Worm (Caenorhabditis elegans) whole organism, young adult: ENCODE results near the gene ergi-3.
A peak's percentile ranks its signal among the peaks of the same experiment; 100 is the strongest.

Experiments
- B0019.2 ChIP-seq: fragments of 200-800 bp; sonication (Bioruptor generic); conservative IDR thresholded peaks from 2 replicates; pipeline ENCODE4 v1.3.6; 2022; ENCODE audit warnings: missing genetic modification reagents, missing genetic modification characterization, missing compliant biosample characterization
- B0261.1 ChIP-seq: sonication (generic microtip); optimal IDR thresholded peaks from 2 replicates; lab custom pipeline; 2016; ENCODE audit warnings: mild to moderate bottlenecking, missing genetic modification characterization, moderate library complexity, missing compliant biosample characterization
- F55B11.4 ChIP-seq: sonication (generic microtip); optimal IDR thresholded peaks from 2 replicates; lab custom pipeline; 2016; ENCODE audit warnings: missing compliant biosample characterization, missing genetic modification characterization, borderline replicate concordance; ENCODE audit not compliant: insufficient read depth
- F57A8.1 ChIP-seq: fragments of 200-800 bp; sonication (Bioruptor generic); optimal IDR thresholded peaks from 2 replicates; lab custom pipeline; 2018; ENCODE audit warnings: mild to moderate bottlenecking, missing genetic modification characterization, moderate library complexity, missing compliant biosample characterization
- Y53F4B.3 ChIP-seq: fragments of 200-800 bp; sonication (Bioruptor generic); IDR thresholded peaks from 2 replicates; pipeline ENCODE4 v1.3.6; 2022; ENCODE audit warnings: missing genetic modification reagents, missing genetic modification characterization, missing compliant biosample characterization
- Y53G8AR.9 ChIP-seq: fragments of 200-800 bp; sonication (Bioruptor generic); conservative IDR thresholded peaks from 2 replicates; pipeline ENCODE4 v1.3.6; 2022; ENCODE audit warnings: missing genetic modification reagents, missing genetic modification characterization, missing compliant biosample characterization
- Y67H2A.10 ChIP-seq: fragments of 200-800 bp; sonication (Bioruptor generic); conservative IDR thresholded peaks from 2 replicates; pipeline ENCODE4 v1.3.6; 2022; ENCODE audit warnings: missing genetic modification reagents, missing genetic modification characterization, missing compliant biosample characterization
- Y95B8A.8 ChIP-seq: fragments of 200-800 bp; sonication (Bioruptor generic); IDR thresholded peaks from 2 replicates; pipeline ENCODE4 v1.3.6; 2022; ENCODE audit warnings: missing genetic modification reagents, missing genetic modification characterization, missing compliant biosample characterization
- ama-1 ChIP-seq, 3 experiments: fragments of 150-350 bp in 1 of 3; sonication (generic microtip) in 2 of 3; optimal IDR thresholded peaks; 2 replicates each; lab custom pipeline; 2014 to 2018; ENCODE audit warnings: missing biosample characterization in 2 of 3, missing genetic modification characterization in 2 of 3, missing genetic modification reagents in 2 of 3
- aptf-3 ChIP-seq: fragments of 200-800 bp; sonication (Bioruptor generic); IDR thresholded peaks from 2 replicates; pipeline ENCODE4 v1.3.6; 2022; ENCODE audit warnings: missing genetic modification characterization, missing compliant biosample characterization
- attf-3 ChIP-seq: fragments of 200-800 bp; sonication (Bioruptor generic); conservative IDR thresholded peaks from 2 replicates; pipeline ENCODE4 v1.3.6; 2022; ENCODE audit warnings: missing genetic modification reagents, missing genetic modification characterization, missing compliant biosample characterization
- dox-1 ChIP-seq: fragments of 200-800 bp; sonication (Bioruptor generic); IDR thresholded peaks from 2 replicates; pipeline ENCODE4 v1.3.6; 2022; ENCODE audit warnings: missing genetic modification reagents, missing genetic modification characterization, missing compliant biosample characterization
- efl-1 ChIP-seq: fragments of 150-350 bp; optimal IDR thresholded peaks from 2 replicates; lab custom pipeline; 2014; ENCODE audit warnings: missing biosample characterization, missing genetic modification reagents, missing genetic modification characterization
- ekl-4 ChIP-seq: fragments of 200-800 bp; sonication (Bioruptor generic); IDR thresholded peaks from 2 replicates; pipeline ENCODE4 v1.3.6; 2022; ENCODE audit warnings: missing genetic modification reagents, missing genetic modification characterization, missing compliant biosample characterization
- ets-4 ChIP-seq: fragments of 200-800 bp; sonication (Bioruptor generic); optimal IDR thresholded peaks from 2 replicates; lab custom pipeline; 2018; ENCODE audit warnings: mild to moderate bottlenecking, missing genetic modification characterization, missing compliant biosample characterization
- fkh-3 ChIP-seq: sonication (generic microtip); optimal IDR thresholded peaks from 2 replicates; lab custom pipeline; 2016; ENCODE audit warnings: mild to moderate bottlenecking, missing genetic modification characterization, missing compliant biosample characterization
- gei-17 ChIP-seq: fragments of 200-800 bp; sonication (Bioruptor generic); optimal IDR thresholded peaks from 2 replicates; lab custom pipeline; 2018; ENCODE audit warnings: mild to moderate bottlenecking, missing genetic modification characterization, missing compliant biosample characterization
- hlh-26 ChIP-seq: fragments of 200-800 bp; sonication (Bioruptor generic); conservative IDR thresholded peaks from 2 replicates; pipeline ENCODE4 v1.3.6; 2022; ENCODE audit warnings: missing genetic modification reagents, missing genetic modification characterization, missing compliant biosample characterization
- hmg-1.2 ChIP-seq: fragments of 200-800 bp; sonication (Bioruptor generic); IDR thresholded peaks from 2 replicates; pipeline ENCODE4 v1.3.6; 2022; ENCODE audit warnings: missing genetic modification reagents, missing genetic modification characterization, missing compliant biosample characterization
- hmg-20 ChIP-seq: fragments of 200-800 bp; sonication (Bioruptor generic); IDR thresholded peaks from 2 replicates; pipeline ENCODE4 v1.3.6; 2022; ENCODE audit warnings: missing genetic modification reagents, missing genetic modification characterization, missing compliant biosample characterization
- hrde-1 ChIP-seq: sonication (generic microtip); optimal IDR thresholded peaks from 2 replicates; lab custom pipeline; 2016; ENCODE audit warnings: missing genetic modification characterization, mild to moderate bottlenecking, missing compliant biosample characterization, moderate library complexity, missing genotype, missing genetic modification reagents, borderline replicate concordance
- lin-40 ChIP-seq: sonication (generic microtip); optimal IDR thresholded peaks from 2 replicates; lab custom pipeline; 2016; ENCODE audit warnings: missing genetic modification characterization, mild to moderate bottlenecking, missing compliant biosample characterization, missing genotype, missing genetic modification reagents
- lsl-1 ChIP-seq: fragments of 200-800 bp; sonication (Bioruptor generic); optimal IDR thresholded peaks from 2 replicates; lab custom pipeline; 2018; ENCODE audit warnings: mild to moderate bottlenecking, missing genetic modification characterization, moderate library complexity, missing compliant biosample characterization
- lsy-27 ChIP-seq: sonication (generic microtip); optimal IDR thresholded peaks from 2 replicates; lab custom pipeline; 2017; ENCODE audit warnings: missing genetic modification characterization, mild to moderate bottlenecking, missing compliant biosample characterization, antibody characterized with exemption, missing genotype, borderline replicate concordance; ENCODE audit not compliant: insufficient read depth
- madf-6 ChIP-seq: fragments of 200-800 bp; sonication (Bioruptor generic); IDR thresholded peaks from 2 replicates; pipeline ENCODE4 v1.3.6; 2022; ENCODE audit warnings: missing genetic modification reagents, missing genetic modification characterization, missing compliant biosample characterization
- mcd-1 ChIP-seq: fragments of 200-800 bp; sonication (Bioruptor generic); IDR thresholded peaks from 2 replicates; pipeline ENCODE4 v1.3.6; 2022; ENCODE audit warnings: missing genetic modification reagents, missing genetic modification characterization, missing compliant biosample characterization
- nfyb-1 ChIP-seq: fragments of 200-800 bp; sonication (Bioruptor generic); IDR thresholded peaks from 2 replicates; pipeline ENCODE4 v1.3.6; 2022; ENCODE audit warnings: missing genetic modification reagents, missing genetic modification characterization, missing compliant biosample characterization
- pbrm-1 ChIP-seq: fragments of 200-800 bp; sonication (Bioruptor generic); IDR thresholded peaks from 2 replicates; pipeline ENCODE4 v1.3.6; 2022; ENCODE audit warnings: missing genetic modification reagents, missing genetic modification characterization, missing compliant biosample characterization
- repo-1 ChIP-seq: sonication (generic microtip); optimal IDR thresholded peaks from 2 replicates; lab custom pipeline; 2017; ENCODE audit warnings: mild to moderate bottlenecking, missing genetic modification characterization, missing compliant biosample characterization
- snpc-3.4 ChIP-seq: sonication (generic microtip); optimal IDR thresholded peaks from 2 replicates; lab custom pipeline; 2017; ENCODE audit warnings: missing genetic modification characterization, mild to moderate bottlenecking, missing compliant biosample characterization, antibody characterized with exemption, moderate library complexity, missing genotype, missing genetic modification reagents
- somi-1 ChIP-seq: fragments of 200-800 bp; sonication (Bioruptor generic); optimal IDR thresholded peaks from 2 replicates; lab custom pipeline; 2018; ENCODE audit warnings: mild to moderate bottlenecking, missing genetic modification characterization, missing compliant biosample characterization
- unc-130 ChIP-seq: sonication (generic microtip); optimal IDR thresholded peaks from 2 replicates; lab custom pipeline; 2016; ENCODE audit warnings: missing genetic modification reagents, missing genetic modification characterization, missing compliant biosample characterization
- zim-3 ChIP-seq: sonication (generic microtip); optimal IDR thresholded peaks from 2 replicates; lab custom pipeline; 2017; ENCODE audit warnings: mild to moderate bottlenecking, missing genetic modification characterization, moderate library complexity, missing compliant biosample characterization
- ztf-22 ChIP-seq: fragments of 200-800 bp; sonication (Bioruptor generic); optimal IDR thresholded peaks from 2 replicates; lab custom pipeline; 2018; ENCODE audit warnings: mild to moderate bottlenecking, missing genetic modification characterization, moderate library complexity, missing compliant biosample characterization

ergi-3 gene

DNA sequence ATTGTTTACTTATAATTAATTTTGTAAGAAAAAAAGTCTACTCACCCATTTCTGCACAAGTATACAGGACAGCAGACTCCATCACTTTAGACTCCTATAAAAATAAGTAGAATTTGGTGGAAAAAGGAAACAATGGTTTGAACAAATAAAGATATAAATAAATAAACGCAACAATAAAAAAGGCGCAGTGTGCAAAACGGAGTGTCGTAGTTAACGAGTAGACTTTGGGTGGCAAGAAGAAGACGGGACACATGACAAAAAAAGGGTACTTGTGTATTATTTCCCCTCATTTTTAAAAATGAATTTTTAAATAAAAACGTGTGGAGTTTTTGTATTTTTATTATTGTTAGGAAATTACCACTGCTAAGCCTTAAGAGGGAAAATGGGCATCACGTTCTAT is 30.7 kb upstream of the ergi-3 start, which contains the start of gene F59D12.5:
F59D12.5 (minus strand) TSS at position 94 of the 400 bp plus-strand sequence.
- TF ChIP-seq attf-3 (GFP tag; lab: Robert Waterston, UW): peak; percentile 86
- TF ChIP-seq repo-1 (tag; lab: Kevin White, UChicago): no peak

DNA sequence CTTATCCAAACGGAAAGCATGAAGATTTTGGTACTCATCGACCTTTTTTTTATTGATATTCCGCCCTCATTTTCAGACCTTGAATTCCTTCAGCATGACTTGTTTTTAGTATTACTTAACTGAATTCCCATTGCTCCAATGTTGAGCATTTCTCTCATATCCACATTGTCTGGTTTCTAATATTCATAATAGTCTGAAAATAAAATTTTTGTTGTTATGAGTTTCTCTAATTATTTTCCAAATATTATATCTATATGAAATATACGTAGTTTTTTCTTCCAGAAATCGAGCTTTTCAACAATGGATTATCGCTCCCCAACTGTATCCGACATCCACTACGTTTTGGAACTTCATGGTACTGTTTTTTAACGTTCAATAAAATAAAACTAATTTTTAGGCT is 26.1 kb upstream of the ergi-3 start, which contains the start of gene H08J19.1:
H08J19.1 (plus strand) TSS at position 301 of the 400 bp plus-strand sequence.
- TF ChIP-seq aptf-3 (GFP tag; lab: Robert Waterston, UW) (no peak), fkh-3 (tag; lab: Kevin White, UChicago) (no peak), F57A8.1 (GFP tag; lab: Kevin White, UChicago) (no peak), ama-1 (optimal IDR thresholded peaks at IDR 0.05; lab: Kevin White, UChicago) (no peak), ama-1 (GFP tag; optimal IDR thresholded peaks at IDR 0.05; lab: Kevin White, UChicago) (no peak), hlh-26 (GFP tag; lab: Robert Waterston, UW) (no peak), B0019.2 (GFP tag; lab: Robert Waterston, UW) (no peak), somi-1 (GFP tag; lab: Kevin White, UChicago) (no peak), mcd-1 (GFP tag; lab: Robert Waterston, UW) (no peak), lsy-27 (no peak), lsl-1 (no peak), zim-3 (tag; lab: Kevin White, UChicago) (no peak), Y53G8AR.9 (GFP tag; lab: Robert Waterston, UW) (no peak)

DNA sequence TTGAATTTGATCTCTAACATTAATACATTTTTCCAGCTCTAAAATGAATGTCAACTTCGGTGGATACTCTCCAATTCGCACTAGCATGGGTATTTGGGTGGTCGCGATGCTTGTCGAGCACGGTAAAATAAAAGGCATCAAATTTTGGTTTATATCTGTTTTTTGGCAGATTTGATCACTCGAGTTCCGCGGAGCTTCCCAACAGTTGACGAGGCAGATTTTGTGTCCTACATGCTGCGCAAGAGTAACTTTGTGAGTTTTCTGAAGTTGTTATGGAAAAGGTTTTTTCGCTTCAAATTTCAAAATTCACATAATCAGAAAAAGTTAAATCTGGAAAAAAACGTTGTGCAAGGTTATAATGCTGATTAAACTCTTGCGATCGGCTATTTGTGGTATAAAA is 24.8 kb upstream of the ergi-3 start:
- TF ChIP-seq Y95B8A.8 (no peak), B0261.1 (tag; lab: Kevin White, UChicago) (no peak), mcd-1 (GFP tag; lab: Robert Waterston, UW) (no peak), zim-3 (tag; lab: Kevin White, UChicago) (no peak), Y53F4B.3 (GFP tag; lab: Robert Waterston, UW) (no peak), efl-1 (GFP tag; lab: Kevin White, UChicago) (no peak), unc-130 (GFP tag; lab: Kevin White, UChicago) (no peak), fkh-3 (tag; lab: Kevin White, UChicago) (no peak), Y67H2A.10 (GFP tag; lab: Robert Waterston, UW) (no peak), ets-4 (GFP tag; lab: Kevin White, UChicago) (no peak), pbrm-1 (GFP tag; lab: Robert Waterston, UW) (no peak), ztf-22 (GFP tag; lab: Kevin White, UChicago) (no peak), ekl-4 (no peak), hmg-1.2 (no peak), nfyb-1 (GFP tag; lab: Robert Waterston, UW) (no peak), dox-1 (GFP tag; lab: Robert Waterston, UW) (no peak), madf-6 (GFP tag; lab: Robert Waterston, UW) (no peak), hmg-20 (no peak), snpc-3.4 (tag; lab: Kevin White, UChicago) (no peak), gei-17 (no peak)
- TF ChIP-seq, all 124 proteins: peak for 0

DNA sequence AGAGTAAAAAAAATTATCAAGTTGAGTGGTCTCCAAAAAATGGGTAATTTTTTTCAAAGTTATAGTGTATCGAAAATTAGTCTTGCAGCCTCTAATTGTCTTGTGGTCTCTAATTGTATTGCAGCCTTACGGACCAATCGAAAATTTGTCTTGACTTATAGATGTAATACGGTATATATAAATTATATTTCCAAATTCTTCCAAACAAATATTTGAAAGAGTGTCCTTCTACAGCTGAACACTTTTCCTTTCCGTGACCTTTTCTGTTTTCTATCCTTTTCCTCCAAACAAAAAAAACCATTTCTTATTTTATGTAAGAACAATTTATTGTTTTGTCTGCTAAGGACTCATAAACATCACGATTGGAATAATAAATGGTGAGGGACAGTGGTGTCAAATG is 24.1 kb upstream of the ergi-3 start, which contains the start of gene K09E9.7:
K09E9.7 (plus strand) TSS at position 301 of the 400 bp plus-strand sequence.
- TF ChIP-seq hrde-1 (tag; lab: Kevin White, UChicago) (no peak), lin-40 (tag; lab: Kevin White, UChicago) (no peak), F55B11.4 (tag; lab: Kevin White, UChicago) (no peak)
